Worm (Caenorhabditis elegans) whole organism, L2 larva: ENCODE data around the gene C25B8.8.

Experiments
- C34F6.9 ChIP-seq: fragments of 150-350 bp; optimal IDR thresholded peaks from 2 replicates; lab custom pipeline; 2014; ENCODE audit warnings: missing biosample characterization, missing genetic modification characterization
- F13H6.1 ChIP-seq: sonication (generic microtip); optimal IDR thresholded peaks from 2 replicates; lab custom pipeline; 2016; ENCODE audit warnings: missing genetic modification characterization, missing compliant biosample characterization
- R02D3.7 ChIP-seq: fragments of 150-350 bp; optimal IDR thresholded peaks from 2 replicates; lab custom pipeline; 2014; ENCODE audit warnings: missing biosample characterization, missing genetic modification characterization
- Y55F3AM.14 ChIP-seq: fragments of 200-800 bp; sonication (Bioruptor generic); optimal IDR thresholded peaks from 2 replicates; lab custom pipeline; 2018; ENCODE audit warnings: mild to moderate bottlenecking, missing genetic modification characterization, missing compliant biosample characterization
- ZK546.5 ChIP-seq: sonication (generic microtip); optimal IDR thresholded peaks from 2 replicates; lab custom pipeline; 2017; ENCODE audit warnings: missing biosample characterization, missing genetic modification characterization
- alr-1 ChIP-seq: fragments of 150-350 bp; optimal IDR thresholded peaks from 2 replicates; lab custom pipeline; 2014; ENCODE audit warnings: missing biosample characterization, missing genetic modification characterization
- ama-1 ChIP-seq: fragments of 150-350 bp; optimal IDR thresholded peaks from 2 replicates; lab custom pipeline; 2018; ENCODE audit warnings: inconsistent platforms
- blmp-1 ChIP-seq: sonication (generic microtip); optimal IDR thresholded peaks from 2 replicates; lab custom pipeline; 2017; ENCODE audit warnings: missing genetic modification characterization, mild to moderate bottlenecking, missing compliant biosample characterization, antibody characterized with exemption, moderate library complexity; ENCODE audit not compliant: insufficient read depth
- ceh-16 ChIP-seq: fragments of 150-350 bp; optimal IDR thresholded peaks from 2 replicates; lab custom pipeline; 2014; ENCODE audit warnings: missing biosample characterization, missing genetic modification characterization
- ceh-82 ChIP-seq: fragments of 150-350 bp; optimal IDR thresholded peaks from 2 replicates; lab custom pipeline; 2014; ENCODE audit warnings: missing biosample characterization, missing genetic modification characterization
- crh-2 ChIP-seq: sonication (generic microtip); optimal IDR thresholded peaks from 2 replicates; lab custom pipeline; 2017; ENCODE audit warnings: missing biosample characterization, missing genetic modification characterization
- dmd-4 ChIP-seq: sonication (generic microtip); optimal IDR thresholded peaks from 2 replicates; lab custom pipeline; 2017; ENCODE audit warnings: missing biosample characterization, missing genetic modification characterization
- elt-1 ChIP-seq: fragments of 150-350 bp; optimal IDR thresholded peaks from 2 replicates; lab custom pipeline; 2014; ENCODE audit warnings: missing biosample characterization, missing genetic modification characterization
- elt-3 ChIP-seq: sonication (generic microtip); optimal IDR thresholded peaks from 2 replicates; lab custom pipeline; 2017; ENCODE audit warnings: missing biosample characterization, missing genetic modification characterization
- fos-1 ChIP-seq: fragments of 150-350 bp; optimal IDR thresholded peaks from 2 replicates; lab custom pipeline; 2014; ENCODE audit warnings: missing biosample characterization, missing genetic modification characterization
- gmeb-1 ChIP-seq: fragments of 150-350 bp; optimal IDR thresholded peaks from 2 replicates; lab custom pipeline; 2014; ENCODE audit warnings: missing biosample characterization, missing genetic modification characterization
- lin-11 ChIP-seq: fragments of 150-350 bp; sonication (generic microtip); optimal IDR thresholded peaks from 2 replicates; lab custom pipeline; 2014; ENCODE audit warnings: missing biosample characterization, missing genetic modification characterization, inconsistent platforms, mixed read lengths
- lin-13 ChIP-seq: fragments of 150-350 bp; optimal IDR thresholded peaks from 2 replicates; lab custom pipeline; 2014; ENCODE audit warnings: missing biosample characterization, missing genetic modification reagents, missing genetic modification characterization
- lin-39 ChIP-seq: fragments of 150-350 bp; optimal IDR thresholded peaks from 2 replicates; lab custom pipeline; 2014; ENCODE audit warnings: missing biosample characterization, missing genetic modification reagents, missing genetic modification characterization
- lsy-2 ChIP-seq, 2 experiments: fragments of 150-350 bp in 1 of 2; sonication (generic microtip) in 1 of 2; optimal IDR thresholded peaks; 2 replicates each; lab custom pipeline; 2014 to 2017; ENCODE audit warnings: missing biosample characterization in 2 of 2, missing genetic modification characterization in 2 of 2
- mab-5 ChIP-seq: fragments of 150-350 bp; optimal IDR thresholded peaks from 2 replicates; lab custom pipeline; 2014; ENCODE audit warnings: missing biosample characterization, missing genetic modification characterization
- mbf-1 ChIP-seq: sonication (generic microtip); optimal IDR thresholded peaks from 2 replicates; lab custom pipeline; 2017; ENCODE audit warnings: missing biosample characterization, missing genetic modification characterization
- mdl-1 ChIP-seq, 2 experiments: fragments of 150-350 bp in 1 of 2; sonication (generic microtip) in 1 of 2; optimal IDR thresholded peaks; 2 replicates each; lab custom pipeline; 2017; ENCODE audit warnings: missing biosample characterization in 2 of 2, missing genetic modification characterization in 2 of 2
- nhr-10 ChIP-seq: sonication (generic microtip); optimal IDR thresholded peaks from 2 replicates; lab custom pipeline; 2017; ENCODE audit warnings: missing biosample characterization, missing genetic modification characterization
- nhr-11 ChIP-seq: fragments of 150-350 bp; optimal IDR thresholded peaks from 2 replicates; lab custom pipeline; 2014; ENCODE audit warnings: missing biosample characterization, missing genetic modification characterization
- nhr-12 ChIP-seq: fragments of 150-350 bp; optimal IDR thresholded peaks from 2 replicates; lab custom pipeline; 2014; ENCODE audit warnings: missing biosample characterization, missing genetic modification characterization
- nhr-129 ChIP-seq: fragments of 150-350 bp; optimal IDR thresholded peaks from 2 replicates; lab custom pipeline; 2014; ENCODE audit warnings: missing biosample characterization, missing genetic modification characterization
- nhr-21 ChIP-seq: fragments of 150-350 bp; optimal IDR thresholded peaks from 2 replicates; lab custom pipeline; 2014; ENCODE audit warnings: missing biosample characterization, missing genetic modification characterization
- nhr-23 ChIP-seq: fragments of 150-350 bp; optimal IDR thresholded peaks from 2 replicates; lab custom pipeline; 2014; ENCODE audit warnings: missing biosample characterization, missing genetic modification reagents, missing genetic modification characterization
- nhr-237 ChIP-seq: fragments of 150-350 bp; optimal IDR thresholded peaks from 2 replicates; lab custom pipeline; 2014; ENCODE audit warnings: missing biosample characterization, missing genetic modification characterization
- nhr-25 ChIP-seq: fragments of 150-350 bp; sonication (generic microtip); optimal IDR thresholded peaks from 3 replicates; lab custom pipeline; 2014; ENCODE audit warnings: missing biosample characterization, missing genetic modification characterization
- nhr-6 ChIP-seq: fragments of 150-350 bp; optimal IDR thresholded peaks from 2 replicates; lab custom pipeline; 2014; ENCODE audit warnings: missing biosample characterization, missing genetic modification characterization
- nhr-77 ChIP-seq: fragments of 150-350 bp; optimal IDR thresholded peaks from 2 replicates; lab custom pipeline; 2014; ENCODE audit warnings: missing biosample characterization, missing genetic modification characterization
- sem-4 ChIP-seq: fragments of 150-350 bp; optimal IDR thresholded peaks from 2 replicates; lab custom pipeline; 2014; ENCODE audit warnings: missing biosample characterization, missing genetic modification reagents, missing genetic modification characterization
- sma-3 ChIP-seq: sonication (generic microtip); optimal IDR thresholded peaks from 2 replicates; lab custom pipeline; 2016; ENCODE audit warnings: missing genetic modification reagents, missing genetic modification characterization, missing compliant biosample characterization
- sma-9 ChIP-seq, 2 experiments: fragments of 150-350 bp in 1 of 2; sonication (generic microtip) in 1 of 2; optimal IDR thresholded peaks; 2 replicates each; lab custom pipeline; 2014 to 2016; ENCODE audit warnings: missing genetic modification characterization in 2 of 2, mild to moderate bottlenecking in 1 of 2, missing biosample characterization in 1 of 2, missing compliant biosample characterization in 1 of 2, missing genetic modification reagents in 1 of 2, moderate library complexity in 1 of 2
- snpc-4 ChIP-seq: fragments of 150-350 bp; optimal IDR thresholded peaks from 2 replicates; lab custom pipeline; 2014; ENCODE audit warnings: missing biosample characterization, missing genetic modification characterization
- unc-39 ChIP-seq: fragments of 150-350 bp; optimal IDR thresholded peaks from 2 replicates; lab custom pipeline; 2014; ENCODE audit warnings: missing biosample characterization, missing genetic modification characterization
- unc-55 ChIP-seq: fragments of 150-350 bp; sonication (generic microtip); optimal IDR thresholded peaks from 3 replicates; lab custom pipeline; 2014; ENCODE audit warnings: missing biosample characterization, missing genetic modification reagents, missing genetic modification characterization
- unc-62 ChIP-seq: fragments of 150-350 bp; optimal IDR thresholded peaks from 2 replicates; lab custom pipeline; 2014; ENCODE audit warnings: missing biosample characterization, missing genetic modification reagents, missing genetic modification characterization
- zag-1 ChIP-seq: fragments of 150-350 bp; optimal IDR thresholded peaks from 2 replicates; lab custom pipeline; 2014; ENCODE audit warnings: missing biosample characterization, missing genetic modification characterization
- ztf-11 ChIP-seq: sonication (generic microtip); optimal IDR thresholded peaks from 2 replicates; lab custom pipeline; 2017; ENCODE audit warnings: missing biosample characterization, missing genetic modification characterization

C25B8.8 gene

DNA sequence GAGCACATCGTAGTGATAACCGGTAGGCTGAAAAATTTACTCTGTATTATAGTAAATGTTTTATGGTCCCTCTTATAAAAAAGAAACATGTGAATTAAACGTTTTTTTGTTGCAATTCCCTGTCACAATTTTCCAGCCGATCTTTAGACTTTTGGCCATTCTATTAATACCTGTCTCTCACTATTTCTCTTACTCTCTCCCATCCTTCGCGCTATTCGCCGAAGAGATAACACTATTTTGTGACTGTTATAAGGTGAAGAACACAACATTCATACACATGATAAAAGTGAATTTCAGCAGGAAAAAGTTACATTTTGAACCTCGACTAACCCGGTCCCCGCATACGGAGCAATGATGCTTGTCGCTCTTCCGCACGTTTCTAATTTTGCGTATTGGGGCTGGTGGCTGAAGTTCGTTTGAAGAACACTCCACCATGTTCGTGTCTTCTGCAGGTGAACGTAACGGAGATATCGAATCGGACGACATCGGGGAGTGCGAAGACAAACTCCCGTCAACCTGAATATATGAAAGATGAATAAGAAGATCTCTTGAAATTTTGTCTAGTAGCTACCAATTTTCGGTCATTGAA, 29.3 kb downstream of the C25B8.8 start (continued):
- no peak for TF ChIP-seq lin-39
- TF ChIP-seq nhr-6 (tag; lab: Kevin White, UChicago), result no peak
- TF ChIP-seq zag-1 (tag; lab: Kevin White, UChicago), result no peak

DNA sequence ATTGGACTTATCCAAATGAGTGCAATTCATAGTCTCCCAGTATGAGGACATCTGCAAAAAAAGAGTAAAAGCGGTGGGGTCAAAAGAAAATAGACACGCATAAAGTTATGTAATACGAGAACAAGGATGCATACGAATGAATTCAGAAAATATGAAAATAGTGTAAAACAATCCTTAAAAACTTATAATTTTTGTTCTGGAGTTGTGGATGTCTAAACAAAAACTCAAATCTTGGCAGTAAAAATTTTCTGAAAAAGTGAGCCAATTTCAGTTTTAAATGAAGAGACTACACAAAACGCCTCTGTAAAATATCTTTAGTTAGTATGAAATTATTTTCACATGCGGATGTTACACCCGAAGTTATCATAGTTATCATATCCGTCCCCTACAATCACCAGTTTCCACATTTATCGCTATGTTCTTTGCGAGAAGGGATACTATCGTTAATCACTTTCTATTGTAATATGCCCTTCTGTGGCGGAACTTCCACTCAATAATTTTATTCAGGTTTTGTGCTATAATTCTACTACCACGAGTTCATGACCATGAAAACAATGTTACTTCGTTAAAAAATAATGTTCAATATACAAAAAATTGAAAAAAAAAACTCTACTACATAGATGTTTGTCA, 30.9 kb downstream of the C25B8.8 start, which contains the start of gene nhr-120:
TSS of gene nhr-120 (minus strand) at position 51 of the 630 bp plus-strand sequence.
- TF ChIP-seq sma-9 (GFP tag; optimal IDR thresholded peaks at IDR 0.05; lab: Kevin White, UChicago) (peak; percentile 48), sma-9 (tag; optimal IDR thresholded peaks at IDR 0.05; lab: Kevin White, UChicago) (no peak), nhr-10 (tag; lab: Kevin White, UChicago) (no peak), alr-1 (tag; lab: Kevin White, UChicago) (no peak), R02D3.7 (tag; lab: Kevin White, UChicago) (no peak), blmp-1 (peak; percentile 19), lin-11 (tag; lab: Kevin White, UChicago) (no peak), nhr-25 (tag; lab: Kevin White, UChicago) (peak; percentile 5), nhr-21 (tag; lab: Kevin White, UChicago) (no peak), lin-13 (GFP tag; lab: Kevin White, UChicago) (no peak)

DNA sequence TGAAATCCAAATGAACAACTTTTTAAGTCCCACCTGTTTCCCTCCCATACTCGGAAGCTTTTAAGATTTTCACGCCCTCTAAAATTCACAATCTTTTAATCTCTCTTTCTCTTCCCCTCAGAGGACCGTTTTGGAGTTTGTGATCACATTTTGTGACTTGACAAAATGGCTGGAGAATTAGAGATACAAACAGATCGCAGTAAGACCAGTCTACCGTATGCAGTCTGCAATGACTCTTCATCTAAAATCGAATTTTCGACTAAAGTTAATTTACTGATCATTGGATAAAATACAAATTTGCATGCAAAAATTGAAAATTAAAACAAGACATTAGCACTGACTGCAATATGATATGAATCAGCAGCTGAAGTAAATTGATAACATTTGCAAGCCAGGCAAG, 31.7 kb downstream of the C25B8.8 start:
- TF ChIP-seq ama-1 (lab: Kevin White, UChicago), result no peak
- TF ChIP-seq dmd-4 (tag; lab: Kevin White, UChicago), result no peak
- peak; percentile 7 for TF ChIP-seq nhr-25 (tag; lab: Kevin White, UChicago)
- no peak for TF ChIP-seq ztf-11
- TF ChIP-seq mbf-1 (tag; lab: Kevin White, UChicago), result no peak
- no peak for TF ChIP-seq ZK546.5 (tag; lab: Kevin White, UChicago)
- TF ChIP-seq crh-2 (tag; lab: Kevin White, UChicago), result peak; percentile 28
- no peak for TF ChIP-seq sma-3 (GFP tag; lab: Kevin White, UChicago)
- TF ChIP-seq elt-3 (tag; lab: Kevin White, UChicago), result no peak
- no peak for TF ChIP-seq mdl-1 (tag; optimal IDR thresholded peaks at IDR 0.05; lab: Kevin White, UChicago)
- no peak for TF ChIP-seq nhr-11
- TF ChIP-seq unc-62, result no peak
- TF ChIP-seq F13H6.1, result no peak
- no peak for TF ChIP-seq nhr-237 (tag; lab: Kevin White, UChicago)
- TF ChIP-seq blmp-1, result no peak
- TF ChIP-seq alr-1 (tag; lab: Kevin White, UChicago), result no peak
- peak; percentile 24 for TF ChIP-seq nhr-129 (tag; lab: Kevin White, UChicago)
- no peak for TF ChIP-seq nhr-77
- no peak for TF ChIP-seq zag-1 (tag; lab: Kevin White, UChicago)
- no peak for TF ChIP-seq sem-4 (tag; lab: Kevin White, UChicago)
- no peak for TF ChIP-seq ceh-16 (tag; lab: Kevin White, UChicago)
- TF ChIP-seq C34F6.9, result no peak
- TF ChIP-seq Y55F3AM.14 (GFP tag; lab: Kevin White, UChicago), result no peak
- TF ChIP-seq unc-39, result no peak
- TF ChIP-seq snpc-4 (tag; lab: Kevin White, UChicago), result no peak
- no peak for TF ChIP-seq nhr-6 (tag; lab: Kevin White, UChicago)
- TF ChIP-seq ceh-82 (tag; lab: Kevin White, UChicago), result no peak
- no peak for TF ChIP-seq fos-1 (tag; lab: Kevin White, UChicago)
- no peak for TF ChIP-seq nhr-10 (tag; lab: Kevin White, UChicago)
- TF ChIP-seq lin-13 (GFP tag; lab: Kevin White, UChicago), result peak; percentile 21
- no peak for TF ChIP-seq nhr-21 (tag; lab: Kevin White, UChicago)
- TF ChIP-seq gmeb-1 (tag; lab: Kevin White, UChicago), result no peak
- TF ChIP-seq lsy-2 (tag; optimal IDR thresholded peaks at IDR 0.05; lab: Kevin White, UChicago), result peak in 1 of 2 experiments; percentile 54
- no peak for TF ChIP-seq nhr-12 (tag; lab: Kevin White, UChicago)
- TF ChIP-seq unc-55 (GFP tag; lab: Kevin White, UChicago), result no peak
- TF ChIP-seq lin-11 (tag; lab: Kevin White, UChicago), result no peak
- no peak for TF ChIP-seq elt-1 (tag; lab: Kevin White, UChicago)
- no peak for TF ChIP-seq R02D3.7 (tag; lab: Kevin White, UChicago)
- no peak for TF ChIP-seq nhr-23 (tag; lab: Kevin White, UChicago)
- TF ChIP-seq mab-5 (tag; lab: Kevin White, UChicago), result no peak
